Worm (Caenorhabditis elegans) whole organism, L1 larva: ENCODE data around the gene Y53F4B.62.
A peak's percentile ranks its signal among the peaks of the same experiment; 100 is the strongest.

Source experiments
- C04F5.9 ChIP-seq: sonication (generic microtip); optimal IDR thresholded peaks from 2 replicates; lab custom pipeline; 2016; ENCODE audit warnings: missing genetic modification characterization, missing compliant biosample characterization
- C16A3.4 ChIP-seq: fragments of 150-350 bp; optimal IDR thresholded peaks from 2 replicates; lab custom pipeline; 2014; ENCODE audit warnings: missing biosample characterization, missing genetic modification characterization
- C34B4.2 ChIP-seq: sonication (generic microtip); optimal IDR thresholded peaks from 2 replicates; lab custom pipeline; 2017; ENCODE audit warnings: mild to moderate bottlenecking, missing genetic modification characterization, missing compliant biosample characterization
- F16B12.6 ChIP-seq: fragments of 150-350 bp; optimal IDR thresholded peaks from 2 replicates; lab custom pipeline; 2014; ENCODE audit warnings: missing biosample characterization, missing genetic modification characterization
- aha-1 ChIP-seq: fragments of 150-350 bp; optimal IDR thresholded peaks from 2 replicates; lab custom pipeline; 2014; ENCODE audit warnings: missing biosample characterization, missing genetic modification characterization
- alr-1 ChIP-seq: fragments of 200-800 bp; sonication (Bioruptor generic); optimal IDR thresholded peaks from 2 replicates; lab custom pipeline; 2018; ENCODE audit warnings: borderline replicate concordance, mild to moderate bottlenecking, missing genetic modification characterization, missing compliant biosample characterization
- aly-2 ChIP-seq: fragments of 150-350 bp; optimal IDR thresholded peaks from 2 replicates; lab custom pipeline; 2014; ENCODE audit warnings: missing biosample characterization, missing genetic modification characterization
- ama-1 ChIP-seq: fragments of 150-350 bp; optimal IDR thresholded peaks from 2 replicates; lab custom pipeline; 2014
- blmp-1 ChIP-seq: fragments of 150-350 bp; optimal IDR thresholded peaks from 2 replicates; lab custom pipeline; 2014; ENCODE audit warnings: missing biosample characterization, missing genetic modification characterization
- ceh-63 ChIP-seq: fragments of 200-800 bp; sonication (Bioruptor generic); optimal IDR thresholded peaks from 2 replicates; lab custom pipeline; 2018; ENCODE audit warnings: mild to moderate bottlenecking, missing genetic modification characterization, missing compliant biosample characterization
- ceh-8 ChIP-seq: fragments of 200-800 bp; sonication (Bioruptor generic); optimal IDR thresholded peaks from 2 replicates; lab custom pipeline; 2018; ENCODE audit warnings: mild to moderate bottlenecking, missing genetic modification characterization, moderate library complexity, missing compliant biosample characterization
- ceh-88 ChIP-seq: fragments of 200-800 bp; sonication (Bioruptor generic); IDR thresholded peaks from 2 replicates; pipeline ENCODE4 v1.3.6; 2022; ENCODE audit warnings: missing genetic modification characterization, missing compliant biosample characterization
- dpl-1 ChIP-seq, 3 experiments: fragments of 150-350 bp in 2 of 3; sonication (generic microtip) in 1 of 3; optimal IDR thresholded peaks; 2 replicates each; lab custom pipeline; 2014 to 2017; ENCODE audit warnings: missing biosample characterization in 3 of 3, missing genetic modification characterization in 3 of 3, missing genetic modification reagents in 3 of 3
- dsc-1 ChIP-seq: sonication (generic microtip); optimal IDR thresholded peaks from 2 replicates; lab custom pipeline; 2016; ENCODE audit warnings: mild to moderate bottlenecking, missing genetic modification characterization, missing compliant biosample characterization
- efl-1 ChIP-seq, 4 experiments: fragments of 150-350 bp; optimal IDR thresholded peaks in 3 of 4; peaks in 1 of 4; 1 replicate in 1 of 4; 2 replicates in 3 of 4; lab custom pipeline; 2014; ENCODE audit warnings: missing biosample characterization in 2 of 4, missing genetic modification characterization in 2 of 4, missing genetic modification reagents in 2 of 4
- fkh-10 ChIP-seq: sonication (generic microtip); optimal IDR thresholded peaks from 2 replicates; lab custom pipeline; 2017; ENCODE audit warnings: missing biosample characterization, missing genetic modification reagents, missing genetic modification characterization
- fkh-4 ChIP-seq: sonication (generic microtip); optimal IDR thresholded peaks from 2 replicates; lab custom pipeline; 2016; ENCODE audit warnings: missing compliant biosample characterization, missing genetic modification characterization, borderline replicate concordance
- fos-1 ChIP-seq: fragments of 150-350 bp; optimal IDR thresholded peaks from 2 replicates; lab custom pipeline; 2014; ENCODE audit warnings: missing biosample characterization, missing genetic modification characterization
- grh-1 ChIP-seq: fragments of 200-800 bp; sonication (Bioruptor generic); IDR thresholded peaks from 2 replicates; pipeline ENCODE4 v1.3.6; 2022; ENCODE audit warnings: missing genetic modification reagents, missing genetic modification characterization, missing compliant biosample characterization
- hlh-4 ChIP-seq: sonication (generic microtip); optimal IDR thresholded peaks from 2 replicates; lab custom pipeline; 2016; ENCODE audit warnings: mild to moderate bottlenecking, missing genetic modification characterization, missing compliant biosample characterization
- irx-1 ChIP-seq: sonication (generic microtip); optimal IDR thresholded peaks from 2 replicates; lab custom pipeline; 2016; ENCODE audit warnings: missing genetic modification characterization, missing compliant biosample characterization
- isw-1 ChIP-seq: fragments of 200-800 bp; sonication (Bioruptor generic); IDR thresholded peaks from 2 replicates; pipeline ENCODE4 v1.3.6; 2022; ENCODE audit warnings: missing genetic modification characterization, missing compliant biosample characterization
- jun-1 ChIP-seq: fragments of 150-350 bp; optimal IDR thresholded peaks from 2 replicates; lab custom pipeline; 2014; ENCODE audit warnings: missing biosample characterization, missing genetic modification reagents, missing genetic modification characterization
- lin-13 ChIP-seq: fragments of 150-350 bp; optimal IDR thresholded peaks from 2 replicates; lab custom pipeline; 2014; ENCODE audit warnings: missing biosample characterization, missing genetic modification reagents, missing genetic modification characterization
- lin-15B ChIP-seq: fragments of 150-350 bp; sonication (generic microtip); optimal IDR thresholded peaks from 3 replicates; lab custom pipeline; 2014; ENCODE audit warnings: missing biosample characterization, missing genetic modification characterization
- lin-35 ChIP-seq, 2 experiments: fragments of 150-350 bp; optimal IDR thresholded peaks; 2 replicates each; lab custom pipeline; 2014; ENCODE audit warnings: missing biosample characterization in 2 of 2, missing genetic modification characterization in 2 of 2, missing genetic modification reagents in 2 of 2
- lir-3 ChIP-seq: sonication (generic microtip); optimal IDR thresholded peaks from 2 replicates; lab custom pipeline; 2016; ENCODE audit warnings: mild to moderate bottlenecking, missing genetic modification characterization, moderate library complexity, missing compliant biosample characterization; ENCODE audit not compliant: poor library complexity
- lsy-2 ChIP-seq, 2 experiments: fragments of 150-350 bp; optimal IDR thresholded peaks; 2 replicates each; lab custom pipeline; 2014; ENCODE audit warnings: missing biosample characterization in 2 of 2, missing genetic modification characterization in 2 of 2
- mdl-1 ChIP-seq, 2 experiments: fragments of 150-350 bp; optimal IDR thresholded peaks; 2 replicates each; lab custom pipeline; 2014 to 2017; ENCODE audit warnings: missing biosample characterization in 2 of 2, missing genetic modification characterization in 2 of 2, inconsistent platforms in 1 of 2
- mef-2 ChIP-seq: fragments of 150-350 bp; optimal IDR thresholded peaks from 2 replicates; lab custom pipeline; 2014; ENCODE audit warnings: missing biosample characterization, missing genetic modification characterization
- nhr-11 ChIP-seq: fragments of 150-350 bp; optimal IDR thresholded peaks from 2 replicates; lab custom pipeline; 2014; ENCODE audit warnings: missing biosample characterization, missing genetic modification characterization
- nhr-19 ChIP-seq: fragments of 200-800 bp; sonication (Bioruptor generic); conservative IDR thresholded peaks from 2 replicates; pipeline ENCODE4 v1.3.6; 2022; ENCODE audit warnings: missing genetic modification characterization, missing compliant biosample characterization
- nhr-20 ChIP-seq: sonication (generic microtip); optimal IDR thresholded peaks from 2 replicates; lab custom pipeline; 2016; ENCODE audit warnings: mild to moderate bottlenecking, missing genetic modification characterization, missing compliant biosample characterization
- nhr-237 ChIP-seq: fragments of 150-350 bp; optimal IDR thresholded peaks from 2 replicates; lab custom pipeline; 2014; ENCODE audit warnings: missing biosample characterization, missing genetic modification characterization
- nhr-47 ChIP-seq: sonication (generic microtip); optimal IDR thresholded peaks from 2 replicates; lab custom pipeline; 2016; ENCODE audit warnings: mild to moderate bottlenecking, missing genetic modification characterization, moderate library complexity, missing compliant biosample characterization
- nhr-71 ChIP-seq: sonication (generic microtip); optimal IDR thresholded peaks from 2 replicates; lab custom pipeline; 2016; ENCODE audit warnings: mild to moderate bottlenecking, missing genetic modification characterization, moderate library complexity, missing compliant biosample characterization
- nhr-76 ChIP-seq: sonication (generic microtip); optimal IDR thresholded peaks from 2 replicates; lab custom pipeline; 2017; ENCODE audit warnings: missing biosample characterization, missing genetic modification characterization
- nhr-77 ChIP-seq: fragments of 150-350 bp; optimal IDR thresholded peaks from 2 replicates; lab custom pipeline; 2014; ENCODE audit warnings: missing biosample characterization, missing genetic modification characterization
- nhr-90 ChIP-seq: sonication (generic microtip); optimal IDR thresholded peaks from 2 replicates; lab custom pipeline; 2016; ENCODE audit warnings: mild to moderate bottlenecking, missing genetic modification characterization, missing compliant biosample characterization; ENCODE audit not compliant: poor library complexity
- pax-3 ChIP-seq: fragments of 200-800 bp; sonication (Bioruptor generic); optimal IDR thresholded peaks from 2 replicates; lab custom pipeline; 2018; ENCODE audit warnings: mild to moderate bottlenecking, missing genetic modification characterization, moderate library complexity, missing compliant biosample characterization
- skn-1 ChIP-seq: fragments of 150-350 bp; optimal IDR thresholded peaks from 2 replicates; lab custom pipeline; 2014; ENCODE audit warnings: missing biosample characterization, missing genetic modification characterization
- snu-23 ChIP-seq: sonication (generic microtip); optimal IDR thresholded peaks from 2 replicates; lab custom pipeline; 2016; ENCODE audit warnings: missing genetic modification characterization, missing compliant biosample characterization
- sox-4 ChIP-seq: sonication (generic microtip); optimal IDR thresholded peaks from 2 replicates; lab custom pipeline; 2016; ENCODE audit warnings: missing genetic modification characterization, missing compliant biosample characterization
- sup-37 ChIP-seq: fragments of 200-800 bp; sonication (Bioruptor generic); optimal IDR thresholded peaks from 2 replicates; lab custom pipeline; 2018; ENCODE audit warnings: mild to moderate bottlenecking, missing genetic modification characterization, missing compliant biosample characterization
- swsn-7 ChIP-seq: sonication (generic microtip); optimal IDR thresholded peaks from 2 replicates; lab custom pipeline; 2016; ENCODE audit warnings: missing genetic modification characterization, missing compliant biosample characterization
- tbx-2 ChIP-seq: sonication (generic microtip); optimal IDR thresholded peaks from 2 replicates; lab custom pipeline; 2016; ENCODE audit warnings: missing genetic modification characterization, missing compliant biosample characterization
- tlp-1 ChIP-seq: fragments of 150-350 bp; optimal IDR thresholded peaks from 2 replicates; lab custom pipeline; 2014; ENCODE audit warnings: missing biosample characterization, missing genetic modification characterization
- unc-130 ChIP-seq: fragments of 150-350 bp; optimal IDR thresholded peaks from 2 replicates; lab custom pipeline; 2017; ENCODE audit warnings: missing biosample characterization, missing genetic modification characterization, inconsistent platforms
- unc-62 ChIP-seq: fragments of 150-350 bp; optimal IDR thresholded peaks from 2 replicates; lab custom pipeline; 2014; ENCODE audit warnings: missing biosample characterization, missing genetic modification reagents, missing genetic modification characterization
- unc-98 ChIP-seq: fragments of 200-800 bp; sonication (Bioruptor generic); IDR thresholded peaks from 2 replicates; pipeline ENCODE4 v1.3.6; 2022; ENCODE audit warnings: missing genetic modification characterization, missing compliant biosample characterization
- ztf-4 ChIP-seq: fragments of 150-350 bp; optimal IDR thresholded peaks from 2 replicates; lab custom pipeline; 2014; ENCODE audit warnings: missing biosample characterization, missing genetic modification characterization

Gene Y53F4B.62

DNA sequence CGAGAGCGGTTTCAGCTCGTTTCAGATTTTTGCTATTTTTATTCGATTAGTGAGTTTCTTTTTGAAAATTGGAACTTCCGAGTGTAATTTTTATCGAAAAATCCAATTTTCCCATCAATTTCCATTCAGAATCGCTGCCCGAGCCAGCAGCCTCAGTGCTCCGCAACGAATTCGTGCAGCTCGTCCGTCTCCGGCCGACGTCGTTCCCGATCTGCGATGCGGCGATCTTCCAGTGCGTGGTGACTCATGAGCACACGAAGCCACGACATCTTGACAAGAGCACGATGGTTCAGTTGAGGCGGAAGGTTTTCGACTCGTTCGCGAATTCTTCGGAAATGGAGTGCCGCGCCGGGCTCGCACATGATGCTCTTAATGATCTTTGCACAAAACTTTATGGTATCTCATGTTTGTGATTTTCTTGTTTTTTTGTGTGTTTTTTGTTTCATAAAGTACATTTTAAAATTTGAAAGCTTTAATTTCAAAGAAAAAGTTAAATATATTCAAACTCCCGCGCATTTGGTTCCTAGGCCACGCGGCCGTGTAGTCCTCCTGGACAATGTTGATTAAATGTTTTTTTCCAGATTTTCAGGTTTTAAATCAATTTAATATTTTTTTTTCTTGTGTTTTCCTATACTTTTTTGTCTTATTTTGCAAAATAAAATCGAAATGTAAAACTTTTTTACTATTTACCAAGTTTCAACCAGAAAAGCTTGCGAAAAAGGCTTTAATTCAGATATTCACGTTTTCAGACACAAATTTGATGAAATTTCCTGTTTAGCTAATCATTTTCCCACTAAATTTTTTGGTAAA, 41.1 kb downstream of the Y53F4B.62 start (continued):
- TF ChIP-seq ztf-4 (tag; lab: Kevin White, UChicago) (no peak), unc-62 (no peak), fkh-4 (tag; lab: Kevin White, UChicago) (peak; percentile 96), nhr-76 (tag; lab: Kevin White, UChicago) (no peak), C34B4.2 (tag; lab: Kevin White, UChicago) (no peak), mef-2 (no peak), swsn-7 (tag; lab: Kevin White, UChicago) (peak; percentile 86), skn-1 (peak; percentile 12), nhr-47 (tag; lab: Kevin White, UChicago) (peak; percentile 92), lin-15B (tag; lab: Kevin White, UChicago) (peak; percentile 13), unc-98 (GFP tag; lab: Robert Waterston, UW) (peak; percentile 63), sox-4 (tag; lab: Kevin White, UChicago) (peak; percentile 89), nhr-20 (tag; lab: Kevin White, UChicago) (peak; percentile 84), tbx-2 (tag; lab: Kevin White, UChicago) (peak; percentile 87), fkh-10 (GFP tag; lab: Kevin White, UChicago) (no peak), aly-2 (tag; lab: Kevin White, UChicago) (no peak), lin-13 (GFP tag; lab: Kevin White, UChicago) (peak; percentile 19), C16A3.4 (no peak), alr-1 (tag; lab: Kevin White, UChicago) (no peak), nhr-77 (peak; percentile 24), dpl-1 (GFP tag; optimal IDR thresholded peaks at IDR 0.05; lab: Kevin White, UChicago) (peak; percentile 89 to 93 (median 93)), dsc-1 (tag; lab: Kevin White, UChicago) (peak; percentile 92), mdl-1 (tag; optimal IDR thresholded peaks at IDR 0.05; lab: Kevin White, UChicago) (peak in 1 of 2 experiments; percentile 38), nhr-90 (peak; percentile 92), tlp-1 (tag; lab: Kevin White, UChicago) (no peak), pax-3 (tag; lab: Kevin White, UChicago) (peak; percentile 92), ama-1 (lab: Kevin White, UChicago) (no peak), lir-3 (tag; lab: Kevin White, UChicago) (peak; percentile 95), isw-1 (GFP tag; lab: Robert Waterston, UW) (peak; percentile 52), F16B12.6 (tag; lab: Kevin White, UChicago) (peak; percentile 3), fos-1 (peak; percentile 7), nhr-71 (tag; lab: Kevin White, UChicago) (peak; percentile 90), C04F5.9 (tag; lab: Kevin White, UChicago) (peak; percentile 81), ceh-8 (GFP tag; lab: Kevin White, UChicago) (no peak), nhr-237 (tag; lab: Kevin White, UChicago) (no peak), sup-37 (GFP tag; lab: Kevin White, UChicago) (peak; percentile 5), nhr-11 (no peak), nhr-19 (GFP tag; lab: Robert Waterston, UW) (peak; percentile 79), ceh-88 (GFP tag; lab: Robert Waterston, UW) (peak; percentile 33; the same call in 1 of the 2 replicates), lin-35 (GFP tag; optimal IDR thresholded peaks at IDR 0.05; lab: Kevin White, UChicago) (peak; percentile 93 to 95), hlh-4 (peak; percentile 86), aha-1 (tag; lab: Kevin White, UChicago) (no peak), snu-23 (GFP tag; lab: Kevin White, UChicago) (peak; percentile 85), ceh-63 (GFP tag; lab: Kevin White, UChicago) (no peak), blmp-1 (tag; lab: Kevin White, UChicago) (peak; percentile 6), irx-1 (tag; lab: Kevin White, UChicago) (peak; percentile 95), grh-1 (peak; percentile 51; the same call in 1 of the 2 replicates), lsy-2 (tag; optimal IDR thresholded peaks at IDR 0.05; lab: Kevin White, UChicago) (peak; percentile 66 to 78), efl-1 (optimal IDR thresholded peaks at IDR 0.05; lab: Kevin White, UChicago) (peak; percentile 96), efl-1 (GFP tag; optimal IDR thresholded peaks at IDR 0.05 in 1 of 2; lab: Kevin White, UChicago) (peak; percentile 94 to 99), jun-1 (tag; lab: Kevin White, UChicago) (no peak), unc-130 (tag; lab: Kevin White, UChicago) (peak; percentile 54)
